Worm (Caenorhabditis elegans): ENCODE data around the gene rap-2.
"Not testable (repeated sequence)": the region's sequence is repeated elsewhere in the genome, so short reads cannot be mapped to it uniquely, and the experiment has no call there.

DNA sequence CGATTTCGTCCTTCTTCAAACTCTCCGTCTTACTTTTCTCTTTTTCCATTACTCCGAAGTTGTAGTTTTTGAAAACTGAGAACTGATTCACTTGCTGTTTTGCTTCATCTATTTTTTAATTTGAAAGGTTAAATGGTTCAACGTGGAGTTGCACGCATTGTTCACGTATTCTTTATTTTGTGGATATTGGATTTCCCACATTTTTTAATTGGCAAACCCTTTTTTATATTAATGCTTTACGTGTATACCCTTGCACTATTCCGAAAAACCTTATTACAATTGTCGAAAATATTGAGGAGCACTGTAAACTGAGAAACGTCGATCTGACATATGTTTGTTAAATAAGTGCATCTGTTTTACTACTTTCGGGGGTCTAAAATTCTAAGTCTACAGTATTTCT lies 27.1 kb downstream of the rap-2 start, which contains the start of gene melo-3:
- TF ChIP-seq aly-2 (tag; optimal IDR thresholded peaks at IDR 0.05); hlh-30 (tag; optimal IDR thresholded peaks at IDR 0.05; ENCODE audit: insufficient read depth); F10B5.3 (tag; optimal IDR thresholded peaks at IDR 0.05); ama-1 (optimal IDR thresholded peaks at IDR 0.05); mdl-1 (tag; optimal IDR thresholded peaks at IDR 0.05); set-16 (GFP tag; IDR thresholded peaks at IDR 0.05); zfp-2 (tag; optimal IDR thresholded peaks at IDR 0.05); lsy-2 (tag; optimal IDR thresholded peaks at IDR 0.05); lin-15B (tag; optimal IDR thresholded peaks at IDR 0.05); fkh-10 (GFP tag; optimal IDR thresholded peaks at IDR 0.05); nhr-25 (tag; optimal IDR thresholded peaks at IDR 0.05; ENCODE audit: borderline replicate concordance, insufficient read depth); nhr-76 (tag; optimal IDR thresholded peaks at IDR 0.05); pqm-1 (tag; optimal IDR thresholded peaks at IDR 0.05); aha-1 (tag): not testable (repeated sequence)

Measured in whole organism, L4 larva.